Fruit fly (Drosophila melanogaster): ENCODE results near the gene kto.

Gene kto

dm6 chr3L:19836375-19836937 lies at the start of gene kto:
TSS of gene kto (plus strand) at chr3L:19836614.
- no peak for TF ChIP-seq noc (tag; optimal IDR thresholded peaks at IDR 0.05)

dm6 chr3L:19787632-19788031 lies 48.8 kb upstream of the kto start:
- TF ChIP-seq noc (tag; optimal IDR thresholded peaks at IDR 0.05): peak; percentile 53

- no peak for TF ChIP-seq noc (tag; optimal IDR thresholded peaks at IDR 0.05)
These were observed 45.9 kb upstream of the kto start for dm6 chr3L:19790564-19790928.

dm6 chr3L:19790929-19791687 lies 45.3 kb upstream of the kto start:
- TF ChIP-seq noc (tag; optimal IDR thresholded peaks at IDR 0.05): peak; percentile 75

- peak; percentile 45 for TF ChIP-seq noc (tag; optimal IDR thresholded peaks at IDR 0.05)
These were observed 44.7 kb upstream of the kto start for dm6 chr3L:19791688-19792073.

dm6 chr3L:19792717-19793437 lies 43.5 kb upstream of the kto start:
- TF ChIP-seq noc (tag; optimal IDR thresholded peaks at IDR 0.05): no peak

- no peak for TF ChIP-seq noc (tag; optimal IDR thresholded peaks at IDR 0.05)
These were observed 42.9 kb upstream of the kto start, which contains the start of the genes CG42637, Gyc76C and SREBP for dm6 chr3L:19793438-19793998. TSS of gene CG42637 (minus strand) at chr3L:19793569. TSS of gene Gyc76C (minus strand) at chr3L:19793569. TSS of gene SREBP (plus strand) at chr3L:19793935.

- peak; percentile 94 for TF ChIP-seq noc (tag; optimal IDR thresholded peaks at IDR 0.05)
These were observed 42.1 kb upstream of the kto start for dm6 chr3L:19794203-19794802.

dm6 chr3L:19798978-19799377 lies 37.4 kb upstream of the kto start, which contains the start of gene Ir76a:
TSS of gene Ir76a (plus strand) at chr3L:19799278.
- no peak for TF ChIP-seq noc (tag; optimal IDR thresholded peaks at IDR 0.05)

dm6 chr3L:19801105-19801504 lies 35.3 kb upstream of the kto start, which contains the start of gene CG14102:
TSS of gene CG14102 (minus strand) at chr3L:19801291.
- no peak for TF ChIP-seq noc (tag; optimal IDR thresholded peaks at IDR 0.05)

- TF ChIP-seq noc (tag; optimal IDR thresholded peaks at IDR 0.05): no peak
These were observed 31.5 kb upstream of the kto start, which contains the start of the genes TORIP and Ccdc58 for dm6 chr3L:19804908-19805307. TSS of gene TORIP (minus strand) at chr3L:19805080. TSS of gene Ccdc58 (plus strand) at chr3L:19805181.

dm6 chr3L:19805895-19806294 lies 30.5 kb upstream of the kto start, which contains the start of gene CG34116:
TSS of gene CG34116 (minus strand) at chr3L:19806036.
- no peak for TF ChIP-seq noc (tag; optimal IDR thresholded peaks at IDR 0.05)

dm6 chr3L:19807103-19807502 lies 29.3 kb upstream of the kto start, which contains the start of the genes CG14104 and Kap-alpha1:
TSS of gene CG14104 (minus strand) at chr3L:19807199.
TSS of gene Kap-alpha1 (plus strand) at chr3L:19807232.
- TF ChIP-seq noc (tag; optimal IDR thresholded peaks at IDR 0.05): no peak

dm6 chr3L:19807521-19807920 lies 28.9 kb upstream of the kto start:
- no peak for TF ChIP-seq noc (tag; optimal IDR thresholded peaks at IDR 0.05)

- no peak for TF ChIP-seq noc (tag; optimal IDR thresholded peaks at IDR 0.05)
These were observed 23.9 kb upstream of the kto start for dm6 chr3L:19812491-19812890.
